Fruit fly (Drosophila melanogaster) whole organism, embryonic: Measurements from ENCODE around the gene CCT7.

ENCODE experiments used
- CG12104 ChIP-seq: fragments of 200-800 bp; sonication (Bioruptor generic); optimal IDR thresholded peaks from 3 replicates; lab custom pipeline; 2016; ENCODE audit warnings: missing biosample characterization, missing genetic modification characterization
- CG13123 ChIP-seq: fragments of 200-800 bp; sonication (Bioruptor generic); optimal IDR thresholded peaks from 2 replicates; lab custom pipeline; 2016; ENCODE audit warnings: missing biosample characterization, missing genetic modification characterization
- CG14667 ChIP-seq: fragments of 200-800 bp; sonication (Bioruptor generic); IDR thresholded peaks from 2 replicates; pipeline ENCODE4 v1.3.6; 2022; ENCODE audit warnings: missing biosample characterization, missing genetic modification characterization
- CG16813 ChIP-seq: fragments of 200-800 bp; sonication (Bioruptor generic); IDR thresholded peaks from 3 replicates; pipeline ENCODE4 v1.3.6; 2022; ENCODE audit warnings: missing biosample characterization, missing genetic modification characterization; ENCODE audit not compliant: partially characterized antibody
- CG2889 ChIP-seq: fragments of 200-800 bp; sonication (Bioruptor generic); IDR thresholded peaks from 3 replicates; pipeline ENCODE4 v1.3.6; 2022; ENCODE audit warnings: missing biosample characterization, missing genetic modification characterization
- Mes4 ChIP-seq: fragments of 200-800 bp; sonication (Bioruptor generic); optimal IDR thresholded peaks from 2 replicates; lab custom pipeline; 2016; ENCODE audit warnings: missing biosample characterization, missing genetic modification characterization
- Sry-δ ChIP-seq: fragments of 200-800 bp; sonication (Bioruptor generic); optimal IDR thresholded peaks from 2 replicates; lab custom pipeline; 2016; ENCODE audit warnings: missing biosample characterization, missing genetic modification characterization
- Ssrp ChIP-seq: fragments of 200-800 bp; sonication (Bioruptor generic); optimal IDR thresholded peaks from 2 replicates; lab custom pipeline; 2018; ENCODE audit warnings: missing biosample characterization, mild to moderate bottlenecking, missing genetic modification characterization, moderate library complexity
- dmrt11E ChIP-seq: fragments of 200-800 bp; sonication (Bioruptor generic); optimal IDR thresholded peaks from 3 replicates; lab custom pipeline; 2018; ENCODE audit warnings: missing biosample characterization, mild to moderate bottlenecking, missing genetic modification characterization, moderate library complexity
- lola ChIP-seq, 3 experiments: fragments of >200 bp in 2 of 3; fragments of 200-800 bp in 1 of 3; sonication (Bioruptor generic) in 1 of 3; optimal IDR thresholded peaks; 2 replicates each; lab custom pipeline; 2017 to 2019; ENCODE audit warnings: missing biosample characterization in 3 of 3, missing genetic modification characterization in 3 of 3, mild to moderate bottlenecking in 1 of 3, moderate library complexity in 1 of 3
- sens-2 ChIP-seq: fragments of 200-800 bp; sonication (Bioruptor generic); IDR thresholded peaks from 2 replicates; pipeline ENCODE4 v1.3.6; 2022; ENCODE audit warnings: missing biosample characterization, missing genetic modification characterization

DNA sequence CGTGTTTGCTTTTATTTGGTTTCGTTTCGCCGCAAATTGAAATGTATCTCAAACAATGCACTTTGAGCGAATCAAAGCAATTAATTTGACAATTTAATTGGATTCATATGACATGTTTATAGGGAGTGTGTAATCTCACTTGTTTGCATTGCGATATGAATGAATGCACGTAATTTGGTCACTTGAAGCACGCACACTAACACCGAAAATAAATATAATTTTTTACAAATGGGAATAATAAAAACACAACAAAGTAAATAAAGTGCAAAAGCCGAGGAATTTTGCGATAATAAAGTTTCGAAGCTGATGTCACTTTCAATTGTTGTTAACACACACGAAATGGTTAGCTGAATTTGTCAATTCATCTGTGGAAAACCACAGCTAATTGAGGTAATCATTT, 43.6 kb downstream of the CCT7 start:
- no peak for TF ChIP-seq sens-2 (GFP tag; lab: Robert Waterston, UW)
- TF ChIP-seq CG13123 = no peak
- TF ChIP-seq lola (GFP tag; optimal IDR thresholded peaks at IDR 0.05; lab: Kevin White, UChicago) = no peak
- no peak for TF ChIP-seq Ssrp (tag; lab: Kevin White, UChicago)
- no peak for TF ChIP-seq CG16813 (GFP tag; lab: Robert Waterston, UW)
- TF ChIP-seq CG2889 (GFP tag; lab: Robert Waterston, UW) = no peak
- TF ChIP-seq CG14667 = no peak
- no peak for TF ChIP-seq Mes4 (GFP tag; lab: Kevin White, UChicago)
- TF ChIP-seq CG12104 = no peak
- no peak for TF ChIP-seq Sry-δ
- no peak for TF ChIP-seq dmrt11E (tag; lab: Kevin White, UChicago)
